Worm (Caenorhabditis elegans) whole organism, L2 larva: Measurements from ENCODE around the gene ldh-1.

ENCODE experiments used
- alr-1 ChIP-seq: fragments of 150-350 bp; optimal IDR thresholded peaks from 2 replicates; lab custom pipeline; 2014; ENCODE audit warnings: missing biosample characterization, missing genetic modification characterization
- ceh-16 ChIP-seq: fragments of 150-350 bp; optimal IDR thresholded peaks from 2 replicates; lab custom pipeline; 2014; ENCODE audit warnings: missing biosample characterization, missing genetic modification characterization
- dmd-4 ChIP-seq: sonication (generic microtip); optimal IDR thresholded peaks from 2 replicates; lab custom pipeline; 2017; ENCODE audit warnings: missing biosample characterization, missing genetic modification characterization
- egl-27 ChIP-seq: sonication (generic microtip); optimal IDR thresholded peaks from 3 replicates; lab custom pipeline; 2017; ENCODE audit warnings: missing biosample characterization, missing genetic modification reagents, missing genetic modification characterization
- lin-13 ChIP-seq: fragments of 150-350 bp; optimal IDR thresholded peaks from 2 replicates; lab custom pipeline; 2014; ENCODE audit warnings: missing biosample characterization, missing genetic modification reagents, missing genetic modification characterization
- lin-39 ChIP-seq: fragments of 150-350 bp; optimal IDR thresholded peaks from 2 replicates; lab custom pipeline; 2014; ENCODE audit warnings: missing biosample characterization, missing genetic modification reagents, missing genetic modification characterization
- nhr-11 ChIP-seq: fragments of 150-350 bp; optimal IDR thresholded peaks from 2 replicates; lab custom pipeline; 2014; ENCODE audit warnings: missing biosample characterization, missing genetic modification characterization
- nhr-237 ChIP-seq: fragments of 150-350 bp; optimal IDR thresholded peaks from 2 replicates; lab custom pipeline; 2014; ENCODE audit warnings: missing biosample characterization, missing genetic modification characterization
- skn-1 ChIP-seq: sonication (generic microtip); optimal IDR thresholded peaks from 2 replicates; lab custom pipeline; 2017; ENCODE audit warnings: missing biosample characterization, missing genetic modification characterization
- snpc-4 ChIP-seq: fragments of 150-350 bp; optimal IDR thresholded peaks from 2 replicates; lab custom pipeline; 2014; ENCODE audit warnings: missing biosample characterization, missing genetic modification characterization
- unc-55 ChIP-seq: fragments of 150-350 bp; sonication (generic microtip); optimal IDR thresholded peaks from 3 replicates; lab custom pipeline; 2014; ENCODE audit warnings: missing biosample characterization, missing genetic modification reagents, missing genetic modification characterization
- unc-62 ChIP-seq: fragments of 150-350 bp; optimal IDR thresholded peaks from 2 replicates; lab custom pipeline; 2014; ENCODE audit warnings: missing biosample characterization, missing genetic modification reagents, missing genetic modification characterization

ce11 chrII:11751615-11752174 is 27.7 kb downstream of the ldh-1 start:
- TF ChIP-seq nhr-237 (no peak), dmd-4 (tag; lab: Kevin White, UChicago) (no peak), unc-62 (GFP tag; lab: Kevin White, UChicago) (no peak), ceh-16 (tag; lab: Kevin White, UChicago) (no peak), skn-1 (tag; lab: Kevin White, UChicago) (no peak), nhr-11 (tag; lab: Kevin White, UChicago) (no peak), alr-1 (tag; lab: Kevin White, UChicago) (no peak), snpc-4 (no peak), lin-39 (tag; lab: Kevin White, UChicago) (no peak), egl-27 (tag; lab: Kevin White, UChicago) (no peak), lin-13 (GFP tag; lab: Kevin White, UChicago) (peak; percentile 19), unc-55 (GFP tag; lab: Kevin White, UChicago) (peak; percentile 82)
